Fruit fly (Drosophila melanogaster) whole organism, embryonic: ENCODE measurements around the gene wwk.

Source experiments
- CG10431 ChIP-seq: fragments of 200-800 bp; sonication (Bioruptor generic); optimal IDR thresholded peaks from 3 replicates; lab custom pipeline; 2018; ENCODE audit warnings: missing biosample characterization, mild to moderate bottlenecking, missing genetic modification characterization
- CG11696 ChIP-seq: fragments of 200-800 bp; sonication (Bioruptor generic); IDR thresholded peaks from 2 replicates; pipeline ENCODE4 v1.3.6; 2022; ENCODE audit warnings: missing biosample characterization, missing genetic modification characterization
- CG12769 ChIP-seq: fragments of 200-800 bp; sonication (Bioruptor generic); optimal IDR thresholded peaks from 2 replicates; lab custom pipeline; 2019; ENCODE audit warnings: missing biosample characterization, mild to moderate bottlenecking, missing genetic modification characterization, moderate library complexity
- CG15514 ChIP-seq: fragments of 200-800 bp; sonication (Bioruptor generic); optimal IDR thresholded peaks from 3 replicates; lab custom pipeline; 2017; ENCODE audit warnings: missing biosample characterization, missing genetic modification characterization, mild to moderate bottlenecking, moderate library complexity, missing genetic modification reagents
- CG16815 ChIP-seq: fragments of 200-800 bp; sonication (Bioruptor generic); optimal IDR thresholded peaks from 3 replicates; lab custom pipeline; 2017; ENCODE audit warnings: missing biosample characterization, mild to moderate bottlenecking, missing genetic modification characterization
- CG17359 ChIP-seq: fragments of 200-800 bp; sonication (Bioruptor generic); optimal IDR thresholded peaks from 3 replicates; lab custom pipeline; 2018; ENCODE audit warnings: missing biosample characterization, mild to moderate bottlenecking, missing genetic modification characterization, moderate library complexity
- CG1792 ChIP-seq: fragments of 200-800 bp; sonication (Bioruptor generic); optimal IDR thresholded peaks from 2 replicates; lab custom pipeline; 2016; ENCODE audit warnings: missing biosample characterization, missing genetic modification characterization
- CG18619 ChIP-seq: fragments of 200-800 bp; sonication (Bioruptor generic); optimal IDR thresholded peaks from 3 replicates; lab custom pipeline; 2017; ENCODE audit warnings: missing biosample characterization, mild to moderate bottlenecking, missing genetic modification characterization
- CG32532 ChIP-seq: fragments of 200-800 bp; sonication (Bioruptor generic); IDR thresholded peaks from 2 replicates; pipeline ENCODE4 v1.3.6; 2022; ENCODE audit warnings: missing biosample characterization, missing genetic modification characterization
- CG4730 ChIP-seq: fragments of 200-800 bp; sonication (Bioruptor generic); IDR thresholded peaks from 2 replicates; pipeline ENCODE4 v1.3.6; 2022; ENCODE audit warnings: missing biosample characterization, missing genetic modification characterization
- CG4854 ChIP-seq: fragments of 200-800 bp; sonication (Bioruptor generic); optimal IDR thresholded peaks from 2 replicates; lab custom pipeline; 2016; ENCODE audit warnings: missing biosample characterization, missing genetic modification characterization, inconsistent platforms
- CG7839 ChIP-seq: fragments of 200-800 bp; sonication (Bioruptor generic); optimal IDR thresholded peaks from 3 replicates; lab custom pipeline; 2018; ENCODE audit warnings: missing biosample characterization, mild to moderate bottlenecking, missing genetic modification characterization, moderate library complexity
- CG7963 ChIP-seq: fragments of 200-800 bp; sonication (Bioruptor generic); IDR thresholded peaks from 3 replicates; pipeline ENCODE4 v1.3.6; 2022; ENCODE audit warnings: missing biosample characterization, missing genetic modification characterization; ENCODE audit not compliant: partially characterized antibody
- CG8388 ChIP-seq: fragments of 200-800 bp; sonication (Bioruptor generic); optimal IDR thresholded peaks from 2 replicates; lab custom pipeline; 2019; ENCODE audit warnings: missing biosample characterization, mild to moderate bottlenecking, missing genetic modification characterization, moderate library complexity
- Chrac-16 ChIP-seq: fragments of 200-800 bp; sonication (Bioruptor generic); optimal IDR thresholded peaks from 3 replicates; lab custom pipeline; 2016; ENCODE audit warnings: missing biosample characterization, missing genetic modification characterization
- Dfd ChIP-seq, 2 experiments: fragments of >200 bp; optimal IDR thresholded peaks; 2 replicates each; lab custom pipeline; 2017; ENCODE audit warnings: missing biosample characterization in 2 of 2, missing genetic modification characterization in 2 of 2
- Doc3 ChIP-seq: fragments of 200-800 bp; sonication (Bioruptor generic); IDR thresholded peaks from 3 replicates; pipeline ENCODE4 v1.3.6; 2022; ENCODE audit warnings: missing biosample characterization, missing genetic modification characterization; ENCODE audit not compliant: partially characterized antibody
- Eip74EF ChIP-seq, 2 experiments: fragments of 200-800 bp in 1 of 2; fragments of >200 bp in 1 of 2; sonication (Bioruptor generic) in 1 of 2; optimal IDR thresholded peaks; 2 replicates each; lab custom pipeline; 2017 to 2019; ENCODE audit warnings: missing biosample characterization in 2 of 2, missing genetic modification characterization in 2 of 2, mild to moderate bottlenecking in 1 of 2, moderate library complexity in 1 of 2
- Fer3 ChIP-seq: fragments of 200-800 bp; sonication (Bioruptor generic); optimal IDR thresholded peaks from 2 replicates; lab custom pipeline; 2018; ENCODE audit warnings: missing biosample characterization, mild to moderate bottlenecking, missing genetic modification characterization, moderate library complexity
- Gug ChIP-seq: fragments of 200-800 bp; sonication (Bioruptor generic); IDR thresholded peaks from 4 replicates; pipeline ENCODE4 v1.3.6; 2022; ENCODE audit warnings: missing biosample characterization, missing genetic modification characterization
- H2.0 ChIP-seq: fragments of 200-800 bp; sonication (Bioruptor generic); IDR thresholded peaks from 2 replicates; pipeline ENCODE4 v1.3.6; 2022; ENCODE audit warnings: missing biosample characterization, missing genetic modification characterization
- HHEX ChIP-seq: fragments of 200-800 bp; sonication (Bioruptor generic); optimal IDR thresholded peaks from 3 replicates; lab custom pipeline; 2017; ENCODE audit warnings: missing biosample characterization, mild to moderate bottlenecking, missing genetic modification characterization, missing genetic modification reagents
- Jarid2 ChIP-seq: fragments of 200-800 bp; sonication (Bioruptor generic); optimal IDR thresholded peaks from 3 replicates; lab custom pipeline; 2017; ENCODE audit warnings: mild to moderate bottlenecking, missing biosample characterization, missing genetic modification reagents, missing genetic modification characterization
- Kr ChIP-seq: fragments of 200-800 bp; sonication (Bioruptor generic); optimal IDR thresholded peaks from 2 replicates; lab custom pipeline; 2017; ENCODE audit warnings: missing biosample characterization, mild to moderate bottlenecking, missing genetic modification characterization
- NFAT ChIP-seq: fragments of 200-800 bp; sonication (Bioruptor generic); IDR thresholded peaks from 2 replicates; pipeline ENCODE4 v1.3.6; 2022; ENCODE audit warnings: missing biosample characterization, missing genetic modification characterization
- Opbp ChIP-seq: fragments of 200-800 bp; sonication (Bioruptor generic); IDR thresholded peaks from 3 replicates; pipeline ENCODE4 v1.3.6; 2022; ENCODE audit warnings: missing biosample characterization, missing genetic modification characterization; ENCODE audit not compliant: partially characterized antibody
- Pdp1 ChIP-seq, 2 experiments: fragments of 200-800 bp; sonication (Bioruptor generic); optimal IDR thresholded peaks; 3 replicates each; lab custom pipeline; 2016; ENCODE audit warnings: missing biosample characterization in 2 of 2, missing genetic modification characterization in 2 of 2, mild to moderate bottlenecking in 1 of 2, moderate library complexity in 1 of 2
- Rfx ChIP-seq: fragments of 200-800 bp; sonication (Bioruptor generic); IDR thresholded peaks from 2 replicates; pipeline ENCODE4 v1.3.6; 2022; ENCODE audit warnings: missing biosample characterization, missing genetic modification characterization
- Spps ChIP-seq: fragments of 200-800 bp; sonication (Bioruptor generic); optimal IDR thresholded peaks from 2 replicates; lab custom pipeline; 2018; ENCODE audit warnings: missing biosample characterization, mild to moderate bottlenecking, missing genetic modification characterization
- ab ChIP-seq: fragments of 200-800 bp; sonication (Bioruptor generic); optimal IDR thresholded peaks from 2 replicates; lab custom pipeline; 2016; ENCODE audit warnings: missing biosample characterization, missing genetic modification characterization
- aop ChIP-seq: fragments of 200-800 bp; sonication (Bioruptor generic); IDR thresholded peaks from 2 replicates; pipeline ENCODE4 v1.3.6; 2022; ENCODE audit warnings: missing biosample characterization, missing genetic modification characterization
- chn ChIP-seq: fragments of 200-800 bp; sonication (Bioruptor generic); optimal IDR thresholded peaks from 2 replicates; lab custom pipeline; 2016; ENCODE audit warnings: missing biosample characterization, missing genetic modification characterization
- danr ChIP-seq: fragments of 200-800 bp; sonication (Bioruptor generic); IDR thresholded peaks from 2 replicates; pipeline ENCODE4 v1.3.6; 2022; ENCODE audit warnings: missing biosample characterization, missing genetic modification characterization
- dati ChIP-seq: fragments of 200-800 bp; sonication (Bioruptor generic); IDR thresholded peaks from 2 replicates; pipeline ENCODE4 v1.3.6; 2022; ENCODE audit warnings: missing biosample characterization, missing genetic modification characterization
- esg ChIP-seq: fragments of 200-800 bp; sonication (Bioruptor generic); conservative IDR thresholded peaks from 2 replicates; pipeline ENCODE4 v1.3.6; 2022; ENCODE audit warnings: missing biosample characterization, missing genetic modification characterization
- fu2 ChIP-seq: fragments of 200-800 bp; sonication (Bioruptor generic); optimal IDR thresholded peaks from 2 replicates; lab custom pipeline; 2016; ENCODE audit warnings: missing biosample characterization, missing genetic modification characterization
- gce ChIP-seq: fragments of 200-800 bp; sonication (Bioruptor generic); IDR thresholded peaks from 3 replicates; pipeline ENCODE4 v1.3.6; 2022; ENCODE audit warnings: missing biosample characterization, missing genetic modification characterization
- gfzf ChIP-seq: fragments of 200-800 bp; sonication (Bioruptor generic); optimal IDR thresholded peaks from 2 replicates; lab custom pipeline; 2016; ENCODE audit warnings: missing biosample characterization, mild to moderate bottlenecking, missing genetic modification characterization, moderate library complexity
- grau ChIP-seq: fragments of 200-800 bp; optimal IDR thresholded peaks from 3 replicates; lab custom pipeline; 2019; ENCODE audit warnings: missing biosample characterization, mild to moderate bottlenecking, missing genetic modification characterization, moderate library complexity
- gt ChIP-seq: fragments of 200-800 bp; sonication (Bioruptor generic); IDR thresholded peaks from 2 replicates; pipeline ENCODE4 v1.3.6; 2022; ENCODE audit warnings: missing biosample characterization, missing genetic modification characterization
- insv ChIP-seq, 2 experiments: fragments of 200-800 bp; sonication (Bioruptor generic); optimal IDR thresholded peaks; 3 replicates each; lab custom pipeline; 2016 to 2018; ENCODE audit warnings: missing biosample characterization in 2 of 2, missing genetic modification characterization in 2 of 2
- kni ChIP-seq: fragments of 200-800 bp; sonication (Bioruptor generic); optimal IDR thresholded peaks from 3 replicates; lab custom pipeline; 2017; ENCODE audit warnings: mild to moderate bottlenecking, missing biosample characterization, missing genetic modification reagents, missing genetic modification characterization
- lbe ChIP-seq: fragments of 200-800 bp; sonication (Bioruptor generic); optimal IDR thresholded peaks from 2 replicates; lab custom pipeline; 2016; ENCODE audit warnings: missing biosample characterization, mild to moderate bottlenecking, missing genetic modification characterization
- nau ChIP-seq: fragments of 200-800 bp; sonication (Bioruptor generic); optimal IDR thresholded peaks from 3 replicates; lab custom pipeline; 2017; ENCODE audit warnings: missing biosample characterization, mild to moderate bottlenecking, missing genetic modification characterization, missing genetic modification reagents
- peb ChIP-seq: fragments of 200-800 bp; sonication (Bioruptor generic); IDR thresholded peaks from 2 replicates; pipeline ENCODE4 v1.3.6; 2022; ENCODE audit warnings: missing biosample characterization, missing genetic modification characterization
- pzg ChIP-seq: fragments of 200-800 bp; sonication (Bioruptor generic); optimal IDR thresholded peaks from 3 replicates; lab custom pipeline; 2018; ENCODE audit warnings: missing biosample characterization, mild to moderate bottlenecking, missing genetic modification characterization, moderate library complexity
- shn ChIP-seq: fragments of 200-800 bp; sonication (Bioruptor generic); optimal IDR thresholded peaks from 3 replicates; lab custom pipeline; 2016; ENCODE audit warnings: missing biosample characterization, missing genetic modification characterization
- sim ChIP-seq: fragments of 200-800 bp; sonication (Bioruptor generic); IDR thresholded peaks from 2 replicates; pipeline ENCODE4 v1.3.6; 2022; ENCODE audit warnings: missing biosample characterization, missing genetic modification characterization
- sug ChIP-seq: fragments of 200-800 bp; optimal IDR thresholded peaks from 2 replicates; lab custom pipeline; 2019; ENCODE audit warnings: missing biosample characterization, mild to moderate bottlenecking, missing genetic modification characterization, moderate library complexity
- tgo ChIP-seq: fragments of 200-800 bp; sonication (Bioruptor generic); IDR thresholded peaks from 3 replicates; pipeline ENCODE4 v1.3.6; 2022; ENCODE audit warnings: missing biosample characterization, missing genetic modification characterization
- z ChIP-seq: fragments of 200-800 bp; sonication (Bioruptor generic); IDR thresholded peaks from 3 replicates; pipeline ENCODE4 v1.3.6; 2022; ENCODE audit warnings: missing biosample characterization, missing genetic modification characterization

Gene wwk

dm6 chr2L:15067832-15068231 is 6.7 kb upstream of the wwk start (continued):
- TF ChIP-seq Fer3, result peak; percentile 44
- TF ChIP-seq CG15514 (GFP tag; lab: Kevin White, UChicago), result peak; percentile 87
- no peak for TF ChIP-seq CG11696 (GFP tag; lab: Robert Waterston, UW)
- TF ChIP-seq lbe (GFP tag; lab: Kevin White, UChicago), result peak; percentile 17
- TF ChIP-seq Dfd (GFP tag; optimal IDR thresholded peaks at IDR 0.05; lab: Kevin White, UChicago), result no peak
- TF ChIP-seq fu2 (GFP tag; lab: Kevin White, UChicago), result no peak
- TF ChIP-seq peb (GFP tag; lab: Robert Waterston, UW), result no peak
- peak; percentile 58 for TF ChIP-seq kni (GFP tag; lab: Kevin White, UChicago)
- TF ChIP-seq Gug, result peak; percentile 14; the same call in 1 of the 4 replicates
- TF ChIP-seq Chrac-16 (GFP tag; lab: Kevin White, UChicago), result peak; percentile 19
- TF ChIP-seq ab (GFP tag; lab: Kevin White, UChicago), result no peak
- TF ChIP-seq CG12769 (tag; lab: Kevin White, UChicago), result peak; percentile 78
- TF ChIP-seq sim (GFP tag; lab: Robert Waterston, UW), result no peak
- TF ChIP-seq grau, result peak; percentile 45
- peak; percentile 76 for TF ChIP-seq Doc3 (GFP tag; lab: Robert Waterston, UW)
- peak in 1 of 2 experiments; percentile 69 for TF ChIP-seq insv (GFP tag; optimal IDR thresholded peaks at IDR 0.05; lab: Kevin White, UChicago)
- TF ChIP-seq dati, result no peak
- peak; percentile 75 for TF ChIP-seq Rfx
- TF ChIP-seq H2.0 (GFP tag; lab: Robert Waterston, UW), result 0 out of 2 replicates have a peak, but pooled peaks have one; percentile 15
- no peak for TF ChIP-seq Spps
- TF ChIP-seq CG4854, result peak; percentile 21
- TF ChIP-seq CG8388, result peak; percentile 96
- peak; percentile 91 for TF ChIP-seq Opbp (GFP tag; lab: Robert Waterston, UW)
- TF ChIP-seq Kr (GFP tag; lab: Kevin White, UChicago), result no peak
- peak; percentile 23; the same call in 2 of the 3 replicates for TF ChIP-seq tgo
- peak; percentile 53 for TF ChIP-seq gfzf (GFP tag; lab: Kevin White, UChicago)
- no peak for TF ChIP-seq gce (GFP tag; lab: Robert Waterston, UW)
- peak; percentile 17 for TF ChIP-seq HHEX (GFP tag; lab: Kevin White, UChicago)
- TF ChIP-seq CG1792, result peak; percentile 25
- no peak for TF ChIP-seq shn (GFP tag; lab: Kevin White, UChicago)
- peak in 1 of 2 experiments; percentile 1 for TF ChIP-seq Eip74EF (GFP tag; optimal IDR thresholded peaks at IDR 0.05; lab: Kevin White, UChicago)
- TF ChIP-seq sug (tag; lab: Kevin White, UChicago), result peak; percentile 90
- TF ChIP-seq CG10431 (GFP tag; lab: Kevin White, UChicago), result peak; percentile 14
- peak; percentile 24 for TF ChIP-seq nau
- peak; percentile 21 for TF ChIP-seq chn
- no peak for TF ChIP-seq gt (GFP tag; lab: Robert Waterston, UW)
- no peak for TF ChIP-seq CG18619 (GFP tag; lab: Kevin White, UChicago)
- TF ChIP-seq esg (GFP tag; lab: Robert Waterston, UW), result no peak
- no peak for TF ChIP-seq z (GFP tag; lab: Robert Waterston, UW)
- TF ChIP-seq CG7963, result no peak
- peak in 1 of 2 experiments; percentile 14 for TF ChIP-seq Pdp1 (GFP tag; optimal IDR thresholded peaks at IDR 0.05; lab: Kevin White, UChicago)
- no peak for TF ChIP-seq CG16815 (GFP tag; lab: Kevin White, UChicago)
- TF ChIP-seq aop (GFP tag; lab: Robert Waterston, UW), result no peak
- peak; percentile 62 for TF ChIP-seq CG32532
- TF ChIP-seq CG17359 (tag; lab: Kevin White, UChicago), result peak; percentile 58
- peak; percentile 97 for TF ChIP-seq CG4730 (GFP tag; lab: Robert Waterston, UW)
- no peak for TF ChIP-seq danr (GFP tag; lab: Robert Waterston, UW)
- TF ChIP-seq pzg (GFP tag; lab: Kevin White, UChicago), result peak; percentile 99
- no peak for TF ChIP-seq NFAT (GFP tag; lab: Robert Waterston, UW)
- TF ChIP-seq Jarid2, result no peak
- peak; percentile 23 for TF ChIP-seq CG7839 (tag; lab: Kevin White, UChicago)
